Worm (Caenorhabditis elegans) whole organism, L4 larva: ENCODE measurements around the gene best-24.

Source experiments
- D1046.2 ChIP-seq: fragments of 200-800 bp; sonication (Bioruptor generic); IDR thresholded peaks from 2 replicates; pipeline ENCODE4 v1.3.6; 2022; ENCODE audit warnings: missing genetic modification characterization, missing compliant biosample characterization
- F10B5.3 ChIP-seq: sonication (generic microtip); optimal IDR thresholded peaks from 2 replicates; lab custom pipeline; 2016; ENCODE audit warnings: mild to moderate bottlenecking, missing genetic modification characterization, missing compliant biosample characterization
- F26F4.8 ChIP-seq: fragments of 200-800 bp; sonication (Bioruptor generic); conservative IDR thresholded peaks from 2 replicates; pipeline ENCODE4 v1.3.6; 2022; ENCODE audit warnings: missing genetic modification characterization, missing compliant biosample characterization
- F44E2.7 ChIP-seq: fragments of 200-800 bp; sonication (Bioruptor generic); IDR thresholded peaks from 2 replicates; pipeline ENCODE4 v2.1.2; 2022; ENCODE audit warnings: missing genetic modification characterization, missing compliant biosample characterization
- F49E8.2 ChIP-seq: sonication (generic microtip); optimal IDR thresholded peaks from 2 replicates; lab custom pipeline; 2016; ENCODE audit warnings: missing compliant biosample characterization, mild to moderate bottlenecking, missing genetic modification characterization, borderline replicate concordance
- R02D3.7 ChIP-seq: fragments of 150-350 bp; sonication (generic microtip); optimal IDR thresholded peaks from 3 replicates; lab custom pipeline; 2014; ENCODE audit warnings: missing biosample characterization, missing genetic modification characterization
- T20F7.1 ChIP-seq: fragments of 200-800 bp; sonication (Bioruptor generic); optimal IDR thresholded peaks from 2 replicates; lab custom pipeline; 2018; ENCODE audit warnings: mild to moderate bottlenecking, missing genetic modification characterization, missing compliant biosample characterization
- Y105C5A.15 ChIP-seq: fragments of 200-800 bp; sonication (Bioruptor generic); IDR thresholded peaks from 2 replicates; pipeline ENCODE4 v1.3.6; 2022; ENCODE audit warnings: missing genetic modification characterization, missing compliant biosample characterization
- Y75B8A.6 ChIP-seq: fragments of 200-800 bp; sonication (Bioruptor generic); IDR thresholded peaks from 2 replicates; pipeline ENCODE4 v1.3.6; 2022; ENCODE audit warnings: missing genetic modification reagents, missing genetic modification characterization, missing compliant biosample characterization
- aha-1 ChIP-seq: fragments of 150-350 bp; peaks from one replicate; lab custom pipeline; 2014; ENCODE audit warnings: missing biosample characterization, missing genetic modification characterization
- arid-1 ChIP-seq: fragments of 200-800 bp; sonication (Bioruptor generic); conservative IDR thresholded peaks from 2 replicates; pipeline ENCODE4 v1.3.6; 2022; ENCODE audit warnings: missing genetic modification reagents, missing genetic modification characterization, missing compliant biosample characterization
- daf-12 ChIP-seq: fragments of 150-350 bp; optimal IDR thresholded peaks from 2 replicates; lab custom pipeline; 2014; ENCODE audit warnings: missing biosample characterization, missing genetic modification reagents, missing genetic modification characterization
- daf-19 ChIP-seq: fragments of 200-800 bp; sonication (Bioruptor generic); conservative IDR thresholded peaks from 2 replicates; pipeline ENCODE4 v1.3.6; 2022; ENCODE audit warnings: missing genetic modification characterization, missing compliant biosample characterization
- dmd-6 ChIP-seq: fragments of 200-800 bp; sonication (Bioruptor generic); IDR thresholded peaks from 2 replicates; pipeline ENCODE4 v1.3.6; 2022; ENCODE audit warnings: missing genetic modification reagents, missing genetic modification characterization, missing compliant biosample characterization
- dmd-8 ChIP-seq: fragments of 200-800 bp; sonication (Bioruptor generic); IDR thresholded peaks from 2 replicates; pipeline ENCODE4 v1.3.6; 2022; ENCODE audit warnings: missing genetic modification characterization, missing compliant biosample characterization
- dmd-9 ChIP-seq: fragments of 200-800 bp; sonication (Bioruptor generic); IDR thresholded peaks from 2 replicates; pipeline ENCODE4 v1.3.6; 2022; ENCODE audit warnings: missing genetic modification reagents, missing genetic modification characterization, missing compliant biosample characterization
- duxl-1 ChIP-seq: sonication (generic microtip); optimal IDR thresholded peaks from 2 replicates; lab custom pipeline; 2016; ENCODE audit warnings: mild to moderate bottlenecking, missing genetic modification characterization, moderate library complexity, missing compliant biosample characterization; ENCODE audit not compliant: poor library complexity
- dve-1 ChIP-seq: sonication (generic microtip); optimal IDR thresholded peaks from 2 replicates; lab custom pipeline; 2017; ENCODE audit warnings: antibody characterized with exemption, mild to moderate bottlenecking, missing genetic modification characterization, missing compliant biosample characterization; ENCODE audit not compliant: insufficient read depth
- egl-43 ChIP-seq: fragments of 200-800 bp; sonication (Bioruptor generic); IDR thresholded peaks from 2 replicates; pipeline ENCODE4 v1.3.6; 2022; ENCODE audit warnings: missing genetic modification reagents, missing genetic modification characterization, missing compliant biosample characterization
- fkh-10 ChIP-seq: fragments of 150-350 bp; optimal IDR thresholded peaks from 2 replicates; lab custom pipeline; 2014; ENCODE audit warnings: missing biosample characterization, missing genetic modification reagents, missing genetic modification characterization
- fos-1 ChIP-seq: fragments of 150-350 bp; optimal IDR thresholded peaks from 2 replicates; lab custom pipeline; 2014; ENCODE audit warnings: missing biosample characterization, missing genetic modification characterization
- gei-8 ChIP-seq: fragments of 200-800 bp; sonication (Bioruptor generic); optimal IDR thresholded peaks from 2 replicates; lab custom pipeline; 2018; ENCODE audit warnings: mild to moderate bottlenecking, missing genetic modification characterization, missing compliant biosample characterization
- hlh-11 ChIP-seq: fragments of 200-800 bp; sonication (Bioruptor generic); optimal IDR thresholded peaks from 2 replicates; lab custom pipeline; 2018; ENCODE audit warnings: mild to moderate bottlenecking, missing genetic modification characterization, missing compliant biosample characterization
- hmg-1.1 ChIP-seq: fragments of 200-800 bp; sonication (Bioruptor generic); IDR thresholded peaks from 2 replicates; pipeline ENCODE4 v1.3.6; 2022; ENCODE audit warnings: missing genetic modification reagents, missing genetic modification characterization, missing compliant biosample characterization
- lim-7 ChIP-seq: fragments of 200-800 bp; sonication (Bioruptor generic); IDR thresholded peaks from 2 replicates; pipeline ENCODE4 v1.3.6; 2022; ENCODE audit warnings: missing genetic modification characterization, missing compliant biosample characterization
- lin-1 ChIP-seq: fragments of 200-800 bp; sonication (Bioruptor generic); IDR thresholded peaks from 2 replicates; pipeline ENCODE4 v1.3.6; 2022; ENCODE audit warnings: missing genetic modification reagents, missing genetic modification characterization, missing compliant biosample characterization
- lin-13 ChIP-seq: fragments of 150-350 bp; optimal IDR thresholded peaks from 2 replicates; lab custom pipeline; 2014; ENCODE audit warnings: missing biosample characterization, missing genetic modification reagents, missing genetic modification characterization
- lin-38 ChIP-seq: fragments of 200-800 bp; sonication (Bioruptor generic); IDR thresholded peaks from 2 replicates; pipeline ENCODE4 v1.3.6; 2022; ENCODE audit warnings: missing genetic modification reagents, missing genetic modification characterization, missing compliant biosample characterization
- lsy-2 ChIP-seq, 2 experiments: fragments of 150-350 bp in 1 of 2; sonication (generic microtip) in 1 of 2; optimal IDR thresholded peaks; 2 replicates each; lab custom pipeline; 2014 to 2017; ENCODE audit warnings: missing biosample characterization in 2 of 2, missing genetic modification characterization in 2 of 2
- madf-9 ChIP-seq: fragments of 200-800 bp; sonication (Bioruptor generic); conservative IDR thresholded peaks from 2 replicates; pipeline ENCODE4 v1.3.6; 2022; ENCODE audit warnings: missing genetic modification reagents, missing genetic modification characterization, missing compliant biosample characterization
- mdl-1 ChIP-seq, 2 experiments: fragments of 150-350 bp in 1 of 2; sonication (generic microtip) in 1 of 2; optimal IDR thresholded peaks; 2 replicates each; lab custom pipeline; 2014 to 2017; ENCODE audit warnings: missing biosample characterization in 2 of 2, missing genetic modification characterization in 2 of 2
- mep-1 ChIP-seq: fragments of 150-350 bp; sonication (generic microtip); optimal IDR thresholded peaks from 3 replicates; lab custom pipeline; 2014; ENCODE audit warnings: missing biosample characterization, missing genetic modification characterization
- mxl-3 ChIP-seq: fragments of 200-800 bp; sonication (Bioruptor generic); optimal IDR thresholded peaks from 2 replicates; lab custom pipeline; 2018; ENCODE audit warnings: mild to moderate bottlenecking, missing genetic modification characterization, missing compliant biosample characterization
- nhr-102 ChIP-seq: sonication (generic microtip); optimal IDR thresholded peaks from 2 replicates; lab custom pipeline; 2016; ENCODE audit warnings: mild to moderate bottlenecking, missing genetic modification characterization, moderate library complexity, missing compliant biosample characterization
- nhr-11 ChIP-seq: fragments of 150-350 bp; optimal IDR thresholded peaks from 2 replicates; lab custom pipeline; 2014; ENCODE audit warnings: missing biosample characterization, missing genetic modification characterization
- nhr-111 ChIP-seq: fragments of 200-800 bp; sonication (Bioruptor generic); optimal IDR thresholded peaks from 2 replicates; lab custom pipeline; 2018; ENCODE audit warnings: mild to moderate bottlenecking, missing genetic modification characterization, missing compliant biosample characterization
- nhr-237 ChIP-seq: sonication (generic microtip); optimal IDR thresholded peaks from 2 replicates; lab custom pipeline; 2017; ENCODE audit warnings: missing biosample characterization, missing genetic modification characterization
- nhr-25 ChIP-seq: sonication (generic microtip); optimal IDR thresholded peaks from 2 replicates; lab custom pipeline; 2017; ENCODE audit warnings: missing genetic modification characterization, mild to moderate bottlenecking, missing compliant biosample characterization, antibody characterized with exemption, moderate library complexity, borderline replicate concordance; ENCODE audit not compliant: insufficient read depth
- nhr-41 ChIP-seq: fragments of 200-800 bp; sonication (Bioruptor generic); IDR thresholded peaks from 2 replicates; pipeline ENCODE4 v1.3.6; 2022; ENCODE audit warnings: missing genetic modification reagents, missing genetic modification characterization, missing compliant biosample characterization
- nhr-48 ChIP-seq: sonication (generic microtip); optimal IDR thresholded peaks from 2 replicates; lab custom pipeline; 2016; ENCODE audit warnings: mild to moderate bottlenecking, missing genetic modification characterization, missing compliant biosample characterization
- nhr-6 ChIP-seq: fragments of 150-350 bp; optimal IDR thresholded peaks from 2 replicates; lab custom pipeline; 2014; ENCODE audit warnings: missing biosample characterization, missing genetic modification characterization
- nhr-77 ChIP-seq: fragments of 150-350 bp; optimal IDR thresholded peaks from 2 replicates; lab custom pipeline; 2014; ENCODE audit warnings: missing biosample characterization, missing genetic modification characterization
- sdz-12 ChIP-seq: fragments of 200-800 bp; sonication (Bioruptor generic); optimal IDR thresholded peaks from 2 replicates; lab custom pipeline; 2018; ENCODE audit warnings: mild to moderate bottlenecking, missing genetic modification characterization, missing compliant biosample characterization
- skn-1 ChIP-seq: fragments of 150-350 bp; optimal IDR thresholded peaks from 2 replicates; lab custom pipeline; 2014; ENCODE audit warnings: missing biosample characterization, missing genetic modification characterization
- tra-1 ChIP-seq: fragments of 200-800 bp; sonication (Bioruptor generic); IDR thresholded peaks from 2 replicates; pipeline ENCODE4 v1.3.6; 2022; ENCODE audit warnings: missing genetic modification reagents, missing genetic modification characterization, missing compliant biosample characterization
- unc-130 ChIP-seq: sonication (generic microtip); optimal IDR thresholded peaks from 2 replicates; lab custom pipeline; 2016; ENCODE audit warnings: missing genetic modification reagents, missing genetic modification characterization, missing compliant biosample characterization
- unc-62 ChIP-seq, 3 experiments: fragments of 150-350 bp in 1 of 3; sonication (generic microtip); optimal IDR thresholded peaks in 2 of 3; peaks in 1 of 3; 1 replicate in 1 of 3; 2 replicates in 2 of 3; lab custom pipeline; 2014 to 2017; ENCODE audit warnings: missing biosample characterization in 3 of 3, missing genetic modification characterization in 3 of 3, missing genetic modification reagents in 3 of 3, missing genotype in 1 of 3
- zip-11 ChIP-seq: fragments of 200-800 bp; sonication (Bioruptor generic); IDR thresholded peaks from 2 replicates; pipeline ENCODE4 v1.3.6; 2022; ENCODE audit warnings: missing genetic modification characterization, missing compliant biosample characterization
- ztf-11 ChIP-seq: fragments of 150-350 bp; optimal IDR thresholded peaks from 2 replicates; lab custom pipeline; 2014; ENCODE audit warnings: missing biosample characterization, missing genetic modification characterization
- ztf-7 ChIP-seq: fragments of 150-350 bp; optimal IDR thresholded peaks from 2 replicates; lab custom pipeline; 2014; ENCODE audit warnings: missing biosample characterization, missing genetic modification characterization

The best-24 gene

DNA sequence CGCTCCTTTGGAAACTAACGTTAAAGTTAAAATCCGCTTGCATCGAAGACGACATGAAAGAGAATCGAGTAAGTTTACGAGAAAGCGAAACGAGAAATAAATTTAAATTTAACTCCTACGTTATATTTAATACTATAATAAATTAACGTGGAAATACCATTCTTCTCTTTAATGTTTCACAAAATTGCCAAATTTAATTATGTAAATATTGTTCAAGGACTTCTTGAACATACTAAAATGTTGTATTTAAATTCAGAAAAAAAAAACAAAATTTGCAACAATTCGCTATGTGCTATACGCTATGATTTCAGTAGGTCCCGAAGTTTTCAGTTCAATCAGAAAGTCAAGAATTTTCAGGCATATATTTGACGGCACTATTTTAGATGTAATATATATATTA, 3.9 kb upstream of the best-24 start, which contains the start of gene ZK688.10:
TSS of gene ZK688.10 (minus strand) at position 101 of the 400 bp plus-strand sequence.
- TF ChIP-seq aha-1 (tag; lab: Kevin White, UChicago) (peak; percentile 12), skn-1 (no peak)

DNA sequence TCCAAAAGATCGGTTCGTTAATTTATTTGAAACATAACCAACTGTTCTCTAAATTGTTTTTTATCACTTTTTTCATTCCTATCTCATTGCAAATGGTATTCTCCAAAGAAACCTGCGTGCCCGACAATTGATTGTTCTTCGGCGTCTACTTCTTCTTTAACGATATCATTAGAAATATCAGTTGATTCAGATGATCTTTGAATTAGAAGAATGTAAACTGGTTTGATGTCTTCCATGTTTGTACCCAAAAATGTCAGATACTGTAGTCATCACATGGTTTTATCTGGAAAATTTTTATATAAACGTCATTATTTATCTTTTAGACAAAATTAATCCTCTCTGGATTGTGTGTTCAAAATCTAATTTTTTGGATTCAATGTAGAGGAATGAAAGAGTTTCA, 3.1 kb upstream of the best-24 start:
- TF ChIP-seq mdl-1 (tag; optimal IDR thresholded peaks at IDR 0.05; lab: Kevin White, UChicago) (peak in 1 of 2 experiments; percentile 52), dmd-6 (peak; percentile 37; the same call in 1 of the 2 replicates), daf-19 (GFP tag; lab: Robert Waterston, UW) (no peak), F49E8.2 (tag; lab: Kevin White, UChicago) (no peak), lsy-2 (tag; optimal IDR thresholded peaks at IDR 0.05; lab: Kevin White, UChicago) (peak in 1 of 2 experiments; percentile 59), nhr-237 (no peak), fos-1 (tag; lab: Kevin White, UChicago) (no peak), egl-43 (GFP tag; lab: Robert Waterston, UW) (no peak), arid-1 (no peak), fkh-10 (GFP tag; lab: Kevin White, UChicago) (no peak), lin-13 (GFP tag; lab: Kevin White, UChicago) (no peak), T20F7.1 (GFP tag; lab: Kevin White, UChicago) (peak; percentile 34), unc-62 (GFP tag; optimal IDR thresholded peaks at IDR 0.05 in 1 of 2; lab: Kevin White, UChicago) (no peak), unc-62 (tag; optimal IDR thresholded peaks at IDR 0.05; lab: Kevin White, UChicago) (no peak), sdz-12 (GFP tag; lab: Kevin White, UChicago) (no peak), ztf-7 (tag; lab: Kevin White, UChicago) (no peak), nhr-48 (tag; lab: Kevin White, UChicago) (peak; percentile 36), lin-1 (GFP tag; lab: Robert Waterston, UW) (no peak), nhr-25 (tag; lab: Kevin White, UChicago) (no peak), dve-1 (tag; lab: Kevin White, UChicago) (peak; percentile 44), nhr-41 (no peak), unc-130 (GFP tag; lab: Kevin White, UChicago) (no peak), nhr-102 (tag; lab: Kevin White, UChicago) (no peak), nhr-6 (tag; lab: Kevin White, UChicago) (no peak), Y75B8A.6 (GFP tag; lab: Robert Waterston, UW) (no peak), mep-1 (peak; percentile 26), R02D3.7 (tag; lab: Kevin White, UChicago) (no peak), zip-11 (GFP tag; lab: Robert Waterston, UW) (no peak), dmd-9 (no peak), F44E2.7 (GFP tag; lab: Robert Waterston, UW) (no peak), lin-38 (GFP tag; lab: Robert Waterston, UW) (no peak), madf-9 (no peak), nhr-11 (no peak), D1046.2 (GFP tag; lab: Robert Waterston, UW) (no peak), lim-7 (GFP tag; lab: Robert Waterston, UW) (no peak), ztf-11 (tag; lab: Kevin White, UChicago) (no peak), duxl-1 (tag; lab: Kevin White, UChicago) (no peak), nhr-77 (tag; lab: Kevin White, UChicago) (no peak), hlh-11 (tag; lab: Kevin White, UChicago) (peak; percentile 27), tra-1 (GFP tag; lab: Robert Waterston, UW) (no peak), hmg-1.1 (GFP tag; lab: Robert Waterston, UW) (no peak), F10B5.3 (tag; lab: Kevin White, UChicago) (no peak), Y105C5A.15 (GFP tag; lab: Robert Waterston, UW) (no peak), dmd-8 (GFP tag; lab: Robert Waterston, UW) (no peak), F26F4.8 (GFP tag; lab: Robert Waterston, UW) (no peak), daf-12 (no peak), gei-8 (GFP tag; lab: Kevin White, UChicago) (no peak), mxl-3 (GFP tag; lab: Kevin White, UChicago) (no peak), nhr-111 (no peak)
